Fruit fly (Drosophila melanogaster): Measurements from ENCODE around the gene CSN3.

- peak; percentile 3 to 32 for TF ChIP-seq CTCF (optimal IDR thresholded peaks at IDR 0.05)
- TF ChIP-seq CG8478 (optimal IDR thresholded peaks at IDR 0.05): no peak
Observed at dm6 chr3L:20800208-20800607, 41.2 kb downstream of the CSN3 start, which contains the start of gene Spc105R.

Measured in S2 (cell line).